Worm (Caenorhabditis elegans) whole organism, L1 larva: ENCODE data around the gene C27D6.3.

ENCODE experiments used
- alr-1 ChIP-seq: fragments of 200-800 bp; sonication (Bioruptor generic); optimal IDR thresholded peaks from 2 replicates; lab custom pipeline; 2018; ENCODE audit warnings: borderline replicate concordance, mild to moderate bottlenecking, missing genetic modification characterization, missing compliant biosample characterization
- efl-1 ChIP-seq, 4 experiments: fragments of 150-350 bp; optimal IDR thresholded peaks in 3 of 4; peaks in 1 of 4; 1 replicate in 1 of 4; 2 replicates in 3 of 4; lab custom pipeline; 2014; ENCODE audit warnings: missing biosample characterization in 2 of 4, missing genetic modification characterization in 2 of 4, missing genetic modification reagents in 2 of 4
- elt-2 ChIP-seq: sonication (generic microtip); optimal IDR thresholded peaks from 2 replicates; lab custom pipeline; 2016; ENCODE audit warnings: missing genetic modification characterization, mild to moderate bottlenecking, inconsistent platforms, missing compliant biosample characterization, missing genetic modification reagents
- mdl-1 ChIP-seq, 2 experiments: fragments of 150-350 bp; optimal IDR thresholded peaks; 2 replicates each; lab custom pipeline; 2014 to 2017; ENCODE audit warnings: missing biosample characterization in 2 of 2, missing genetic modification characterization in 2 of 2, inconsistent platforms in 1 of 2
- nhr-12 ChIP-seq: sonication (generic microtip); optimal IDR thresholded peaks from 2 replicates; lab custom pipeline; 2017; ENCODE audit warnings: missing biosample characterization, missing genetic modification characterization
- nhr-20 ChIP-seq: sonication (generic microtip); optimal IDR thresholded peaks from 2 replicates; lab custom pipeline; 2016; ENCODE audit warnings: mild to moderate bottlenecking, missing genetic modification characterization, missing compliant biosample characterization
- nhr-28 ChIP-seq: fragments of 150-350 bp; optimal IDR thresholded peaks from 2 replicates; lab custom pipeline; 2014; ENCODE audit warnings: missing biosample characterization, missing genetic modification characterization
- nhr-76 ChIP-seq: sonication (generic microtip); optimal IDR thresholded peaks from 2 replicates; lab custom pipeline; 2017; ENCODE audit warnings: missing biosample characterization, missing genetic modification characterization
- zag-1 ChIP-seq: fragments of 150-350 bp; optimal IDR thresholded peaks from 2 replicates; lab custom pipeline; 2014; ENCODE audit warnings: missing biosample characterization, missing genetic modification characterization

- TF ChIP-seq efl-1 (optimal IDR thresholded peaks at IDR 0.05; lab: Kevin White, UChicago), result no peak
- TF ChIP-seq efl-1 (GFP tag; optimal IDR thresholded peaks at IDR 0.05 in 1 of 2; lab: Kevin White, UChicago), result no peak
- peak; percentile 56 for TF ChIP-seq nhr-20 (tag; lab: Kevin White, UChicago)
- no peak for TF ChIP-seq nhr-28 (tag; lab: Kevin White, UChicago)
- TF ChIP-seq alr-1, result no peak
- TF ChIP-seq zag-1 (tag; lab: Kevin White, UChicago), result no peak
- no peak for TF ChIP-seq nhr-76 (tag; lab: Kevin White, UChicago)
- TF ChIP-seq elt-2, result no peak
- TF ChIP-seq nhr-12 (tag; lab: Kevin White, UChicago), result no peak
- no peak for TF ChIP-seq mdl-1 (tag; optimal IDR thresholded peaks at IDR 0.05; lab: Kevin White, UChicago)
Observed at ce11 chrII:5210830-5211229, 36.6 kb upstream of the C27D6.3 start, which contains the start of gene C34F11.8.
